Worm (Caenorhabditis elegans): ENCODE measurements around the gene pap-3.
A peak's percentile ranks its signal among the peaks of the same experiment; 100 is the strongest.

- TF ChIP-seq tbx-2 (tag; optimal IDR thresholded peaks at IDR 0.05) (no peak), ama-1 (optimal IDR thresholded peaks at IDR 0.05) (no peak), fkh-10 (GFP tag; optimal IDR thresholded peaks at IDR 0.05) (no peak), pqm-1 (tag; optimal IDR thresholded peaks at IDR 0.05) (peak; percentile 39), nhr-25 (tag; optimal IDR thresholded peaks at IDR 0.05) (no peak), nfya-1 (tag; optimal IDR thresholded peaks at IDR 0.05; ENCODE audit: insufficient read depth) (no peak), fkh-2 (tag; optimal IDR thresholded peaks at IDR 0.05) (no peak), lin-15B (tag; optimal IDR thresholded peaks at IDR 0.05) (no peak)
Measured at ce11 chrII:11859833-11860232, 43.5 kb upstream of the pap-3 start.
